Fruit fly (Drosophila melanogaster): ENCODE data around the gene CG2246.

Gene CG2246

DNA sequence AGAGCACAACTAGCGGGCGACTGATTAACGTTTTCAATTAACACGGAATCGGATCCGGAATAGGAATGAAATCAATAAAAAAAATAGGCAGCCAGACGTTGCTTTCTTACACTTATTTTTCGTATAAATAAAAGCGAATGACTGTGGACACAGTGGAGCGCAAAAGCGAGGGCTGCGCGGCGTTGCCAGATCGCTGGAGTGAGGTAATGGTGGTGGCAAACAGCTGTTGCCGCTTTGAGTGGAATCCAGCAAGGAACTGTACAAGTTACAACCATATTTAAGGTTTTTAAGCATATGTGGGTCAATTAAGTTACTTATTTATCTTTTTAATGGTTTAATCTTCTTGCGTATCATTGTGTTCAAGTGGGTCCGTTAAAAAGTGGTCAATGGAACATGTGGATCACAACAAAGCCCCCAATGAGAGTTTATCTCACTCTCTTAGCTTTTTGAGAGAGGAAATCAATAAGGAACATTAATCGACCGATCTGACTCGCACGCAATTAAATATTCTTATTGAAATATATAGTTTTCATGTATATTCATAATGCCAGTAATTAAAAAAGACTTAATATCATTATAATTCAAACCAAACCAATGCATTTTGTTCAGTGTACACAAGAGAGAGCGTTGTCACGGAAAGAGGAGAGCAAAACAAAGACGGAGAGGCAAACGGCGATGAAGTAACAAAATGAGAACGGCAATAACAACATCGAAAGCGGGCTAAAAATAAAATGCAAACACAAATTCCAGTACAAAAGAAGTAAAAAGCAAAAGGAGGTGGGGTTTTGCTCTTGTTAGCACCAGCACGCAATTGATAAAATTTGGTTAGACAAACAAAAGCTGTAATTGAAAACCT lies 907 bp downstream of the CG2246 start:
- TF ChIP-seq ovo (GFP tag; optimal IDR thresholded peaks at IDR 0.05) (no peak), CG12768 (GFP tag; optimal IDR thresholded peaks at IDR 0.05) (peak; percentile 72), Crg-1 (GFP tag; optimal IDR thresholded peaks at IDR 0.05) (peak; percentile 2), CG7045 (GFP tag; optimal IDR thresholded peaks at IDR 0.05) (peak; percentile 77), CG7101 (tag; optimal IDR thresholded peaks at IDR 0.05) (peak; percentile 87), CG33017 (tag; optimal IDR thresholded peaks at IDR 0.05) (peak; percentile 86), Clk (GFP tag; optimal IDR thresholded peaks at IDR 0.05) (peak; percentile 17), cic (GFP tag; optimal IDR thresholded peaks at IDR 0.05) (no peak), CG1620 (GFP tag; optimal IDR thresholded peaks at IDR 0.05) (peak; percentile 32), Mnt (GFP tag; optimal IDR thresholded peaks at IDR 0.05) (peak; percentile 47), CG14711 (tag; optimal IDR thresholded peaks at IDR 0.05) (peak; percentile 69), CG5204 (GFP tag; optimal IDR thresholded peaks at IDR 0.05) (peak; percentile 78), cnc (optimal IDR thresholded peaks at IDR 0.05) (no peak), bab1 (GFP tag; optimal IDR thresholded peaks at IDR 0.05) (peak; percentile 82), Hr96 (GFP tag; optimal IDR thresholded peaks at IDR 0.05) (peak; percentile 72), tj (GFP tag; optimal IDR thresholded peaks at IDR 0.05) (peak; percentile 51), toe (GFP tag; optimal IDR thresholded peaks at IDR 0.05) (peak; percentile 52), pad (GFP tag; optimal IDR thresholded peaks at IDR 0.05) (peak; percentile 27), kay (GFP tag; ENCODE audit: borderline replicate concordance) (peak; percentile 87), CG11617 (GFP tag; optimal IDR thresholded peaks at IDR 0.05) (peak; percentile 79)

DNA sequence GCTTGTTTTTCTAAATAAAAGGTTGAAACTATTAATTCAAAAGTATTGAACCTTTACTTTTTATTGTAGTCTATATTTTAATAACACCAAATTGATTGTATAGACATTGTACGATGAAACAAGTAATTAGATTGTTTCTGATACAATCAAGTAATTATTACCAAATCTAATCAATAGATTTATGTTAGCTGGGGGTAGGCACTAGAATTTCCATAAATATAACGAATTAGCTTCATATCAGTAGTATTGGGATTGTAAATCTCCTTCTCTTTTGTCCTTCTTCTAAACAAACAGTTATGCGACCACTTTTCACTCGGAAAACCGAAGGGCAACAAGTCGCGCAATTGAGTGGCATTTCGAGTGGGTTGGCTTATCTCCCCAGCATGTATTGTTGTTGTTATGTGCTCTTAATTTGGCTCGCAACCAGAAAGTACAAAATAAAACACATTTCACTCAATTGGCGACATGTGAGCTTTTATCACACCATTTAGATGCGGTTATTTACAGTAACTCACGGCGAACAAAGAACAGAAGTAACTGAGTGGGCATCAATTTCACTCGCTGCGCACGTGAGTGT lies 1.8 kb downstream of the CG2246 start:
- TF ChIP-seq Crg-1 (GFP tag; optimal IDR thresholded peaks at IDR 0.05): no peak
- TF ChIP-seq CG33017 (tag; optimal IDR thresholded peaks at IDR 0.05): no peak
- TF ChIP-seq CG7045 (GFP tag; optimal IDR thresholded peaks at IDR 0.05): no peak
- no peak for TF ChIP-seq Hr96 (GFP tag; optimal IDR thresholded peaks at IDR 0.05)
- no peak for TF ChIP-seq CG1620 (GFP tag; optimal IDR thresholded peaks at IDR 0.05)
- TF ChIP-seq cnc (optimal IDR thresholded peaks at IDR 0.05): no peak
- TF ChIP-seq bab1 (GFP tag; optimal IDR thresholded peaks at IDR 0.05): no peak
- no peak for TF ChIP-seq CG5204 (GFP tag; optimal IDR thresholded peaks at IDR 0.05)
- TF ChIP-seq pad (GFP tag; optimal IDR thresholded peaks at IDR 0.05): peak; percentile 52
- no peak for TF ChIP-seq tj (GFP tag; optimal IDR thresholded peaks at IDR 0.05)
- TF ChIP-seq cic (GFP tag; optimal IDR thresholded peaks at IDR 0.05): no peak
- TF ChIP-seq Mnt (GFP tag; optimal IDR thresholded peaks at IDR 0.05): peak; percentile 49
- TF ChIP-seq kay (GFP tag; ENCODE audit: borderline replicate concordance): peak; percentile 64

dm6 chr3R:30596704-30597103 lies 4.6 kb downstream of the CG2246 start, which contains the start of gene CG31019:
Gene CG31019, plus strand, starts transcription at chr3R:30597004.
- TF ChIP-seq CG14711 (tag; optimal IDR thresholded peaks at IDR 0.05) (no peak), Hr96 (GFP tag; optimal IDR thresholded peaks at IDR 0.05) (no peak), tj (GFP tag; optimal IDR thresholded peaks at IDR 0.05) (no peak), toe (GFP tag; optimal IDR thresholded peaks at IDR 0.05) (no peak), Mnt (GFP tag; optimal IDR thresholded peaks at IDR 0.05) (no peak), cic (GFP tag; optimal IDR thresholded peaks at IDR 0.05) (no peak), CG11617 (GFP tag; optimal IDR thresholded peaks at IDR 0.05) (no peak), CG12768 (GFP tag; optimal IDR thresholded peaks at IDR 0.05) (no peak), ovo (GFP tag; optimal IDR thresholded peaks at IDR 0.05) (no peak), kay (GFP tag; ENCODE audit: borderline replicate concordance) (no peak), CG7101 (tag; optimal IDR thresholded peaks at IDR 0.05) (no peak), pad (GFP tag; optimal IDR thresholded peaks at IDR 0.05) (no peak), CG1620 (GFP tag; optimal IDR thresholded peaks at IDR 0.05) (no peak)

dm6 chr3R:30592733-30593132 lies 8.6 kb downstream of the CG2246 start:
- TF ChIP-seq pad (GFP tag; optimal IDR thresholded peaks at IDR 0.05): no peak
- no peak for TF ChIP-seq toe (GFP tag; optimal IDR thresholded peaks at IDR 0.05)
- TF ChIP-seq bab1 (GFP tag; optimal IDR thresholded peaks at IDR 0.05): no peak
- no peak for TF ChIP-seq Clk (GFP tag; optimal IDR thresholded peaks at IDR 0.05)
- no peak for TF ChIP-seq CG5204 (GFP tag; optimal IDR thresholded peaks at IDR 0.05)
- TF ChIP-seq CG7045 (GFP tag; optimal IDR thresholded peaks at IDR 0.05): no peak

- TF ChIP-seq CG5204 (GFP tag; optimal IDR thresholded peaks at IDR 0.05): no peak
- TF ChIP-seq Crg-1 (GFP tag; optimal IDR thresholded peaks at IDR 0.05): no peak
- no peak for TF ChIP-seq cic (GFP tag; optimal IDR thresholded peaks at IDR 0.05)
- no peak for TF ChIP-seq CG7101 (tag; optimal IDR thresholded peaks at IDR 0.05)
- TF ChIP-seq bab1 (GFP tag; optimal IDR thresholded peaks at IDR 0.05): no peak
- TF ChIP-seq CG14711 (tag; optimal IDR thresholded peaks at IDR 0.05): no peak
- no peak for TF ChIP-seq ovo (GFP tag; optimal IDR thresholded peaks at IDR 0.05)
- TF ChIP-seq CG1620 (GFP tag; optimal IDR thresholded peaks at IDR 0.05): no peak
- TF ChIP-seq cnc (optimal IDR thresholded peaks at IDR 0.05): no peak
- no peak for TF ChIP-seq toe (GFP tag; optimal IDR thresholded peaks at IDR 0.05)
- no peak for TF ChIP-seq kay (GFP tag; ENCODE audit: borderline replicate concordance)
- no peak for TF ChIP-seq Mnt (GFP tag; optimal IDR thresholded peaks at IDR 0.05)
- no peak for TF ChIP-seq CG11617 (GFP tag; optimal IDR thresholded peaks at IDR 0.05)
- no peak for TF ChIP-seq Hr96 (GFP tag; optimal IDR thresholded peaks at IDR 0.05)
Measured at dm6 chr3R:30590845-30591244, 10.4 kb downstream of the CG2246 start.

DNA sequence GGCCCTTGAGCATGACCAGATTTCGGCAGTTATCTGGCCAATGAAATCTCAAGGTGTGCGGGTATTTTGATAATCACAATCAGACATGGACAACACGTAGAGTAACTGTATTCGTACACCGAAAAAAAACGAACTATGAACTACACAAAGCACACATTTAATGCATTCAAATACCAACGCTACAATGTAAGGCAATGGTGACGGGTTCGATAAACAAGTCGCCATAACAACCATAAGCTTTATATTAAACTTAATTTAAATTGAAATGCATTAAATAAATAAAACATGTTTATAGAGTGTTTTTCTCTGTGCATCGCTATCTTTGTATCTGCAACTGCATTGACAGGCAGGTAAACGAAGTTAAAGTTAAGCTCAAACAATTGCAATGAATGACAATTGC lies 11.1 kb downstream of the CG2246 start:
- no peak for TF ChIP-seq pad (GFP tag; optimal IDR thresholded peaks at IDR 0.05)
- TF ChIP-seq cic (GFP tag; optimal IDR thresholded peaks at IDR 0.05): no peak
- no peak for TF ChIP-seq CG12768 (GFP tag; optimal IDR thresholded peaks at IDR 0.05)
- TF ChIP-seq CG1620 (GFP tag; optimal IDR thresholded peaks at IDR 0.05): no peak

Data from whole organism, adult.